Worm (Caenorhabditis elegans): ENCODE measurements around the gene math-24.

Gene math-24

DNA sequence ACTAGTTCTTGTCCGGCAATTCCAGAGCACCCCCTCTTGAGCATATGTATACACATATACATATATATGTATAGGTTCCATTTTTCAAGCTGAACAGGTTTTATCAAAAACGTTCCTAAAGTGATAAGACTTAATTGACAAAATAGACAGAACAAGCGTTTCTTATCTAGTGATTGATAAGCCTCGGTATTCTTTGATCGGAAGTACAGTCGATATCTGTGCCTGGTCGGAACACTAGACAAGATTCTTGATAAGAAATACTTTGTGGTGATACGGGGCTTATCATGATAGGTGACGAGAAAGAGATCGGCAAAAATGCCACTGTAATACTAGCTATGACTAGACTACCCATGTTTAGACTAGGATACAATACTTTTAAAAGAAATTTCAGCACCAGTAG, 49.1 kb downstream of the math-24 start (continued):
- TF ChIP-seq Y105C5A.15 (GFP tag; IDR thresholded peaks at IDR 0.05) = no peak
- TF ChIP-seq lir-3 (tag; optimal IDR thresholded peaks at IDR 0.05) = no peak
- TF ChIP-seq nhr-48 (tag; optimal IDR thresholded peaks at IDR 0.05) = no peak
- no peak for TF ChIP-seq dmd-8 (GFP tag; IDR thresholded peaks at IDR 0.05)
- TF ChIP-seq snpc-1.2 (GFP tag; IDR thresholded peaks at IDR 0.05) = no peak
- TF ChIP-seq F10B5.3 (tag; optimal IDR thresholded peaks at IDR 0.05) = no peak
- TF ChIP-seq R02D3.7 (tag; optimal IDR thresholded peaks at IDR 0.05) = no peak
- TF ChIP-seq ceh-32 (tag; optimal IDR thresholded peaks at IDR 0.05; ENCODE audit: poor library complexity) = no peak
- no peak for TF ChIP-seq ZK546.5 (tag; optimal IDR thresholded peaks at IDR 0.05)
- TF ChIP-seq daf-12 (tag; optimal IDR thresholded peaks at IDR 0.05) = no peak
- TF ChIP-seq ztf-11 (tag; optimal IDR thresholded peaks at IDR 0.05) = no peak

Measured in whole organism, L4 larva.